Fruit fly (Drosophila melanogaster) whole organism: ENCODE data around the gene CG11349.

Experiments used
- CG8478 ChIP-seq: fragments of >200 bp; optimal IDR thresholded peaks from 2 replicates; lab custom pipeline; 2018; ENCODE audit warnings: inconsistent platforms
- Dll ChIP-seq: fragments of >200 bp; optimal IDR thresholded peaks from 2 replicates; lab custom pipeline; 2017
- EcR ChIP-seq, 2 experiments: fragments of >200 bp; optimal IDR thresholded peaks; 2 replicates each; lab custom pipeline; 2017; ENCODE audit warnings: missing biosample characterization in 2 of 2, missing genetic modification characterization in 2 of 2, missing genetic modification reagents in 2 of 2
- pan ChIP-seq: fragments of >200 bp; optimal IDR thresholded peaks from 2 replicates; lab custom pipeline; 2017
- psq ChIP-seq: fragments of >200 bp; optimal IDR thresholded peaks from 2 replicates; lab custom pipeline; 2017
- usp ChIP-seq: fragments of >200 bp; optimal IDR thresholded peaks from 2 replicates; lab custom pipeline; 2017; ENCODE audit warnings: missing biosample characterization, missing genetic modification characterization, mixed read lengths

CG11349 gene

DNA sequence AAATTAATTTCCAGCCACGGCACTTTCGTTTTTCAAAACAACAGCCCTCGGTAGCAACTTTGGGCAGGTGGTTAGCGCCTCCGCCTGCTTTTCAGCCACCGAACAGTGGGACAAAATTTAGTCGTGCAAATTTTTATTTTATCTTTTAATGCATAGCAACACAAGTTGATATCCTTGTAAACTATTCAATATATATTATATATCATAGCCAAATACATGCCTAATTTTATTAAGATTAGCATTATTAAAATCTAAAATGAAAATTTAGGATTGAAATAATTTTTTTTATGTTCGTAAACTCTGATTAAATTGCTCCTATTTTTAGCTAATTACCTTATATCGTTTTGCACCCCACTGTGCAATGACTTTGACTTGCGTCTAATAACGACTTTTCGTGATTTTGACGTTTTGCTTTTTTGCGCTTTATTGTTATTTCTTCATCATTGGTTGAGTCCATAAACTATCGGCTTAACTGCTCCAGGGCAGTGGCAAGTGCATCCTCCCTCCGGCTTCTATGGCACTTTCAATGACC lies 36.1 kb downstream of the CG11349 start:
- no peak for TF ChIP-seq Dll (lab: Kevin White, UChicago)
- no peak for TF ChIP-seq CG8478 (lab: Kevin White, UChicago)
- TF ChIP-seq usp (GFP tag; lab: Kevin White, UChicago) = no peak
- TF ChIP-seq psq = no peak

DNA sequence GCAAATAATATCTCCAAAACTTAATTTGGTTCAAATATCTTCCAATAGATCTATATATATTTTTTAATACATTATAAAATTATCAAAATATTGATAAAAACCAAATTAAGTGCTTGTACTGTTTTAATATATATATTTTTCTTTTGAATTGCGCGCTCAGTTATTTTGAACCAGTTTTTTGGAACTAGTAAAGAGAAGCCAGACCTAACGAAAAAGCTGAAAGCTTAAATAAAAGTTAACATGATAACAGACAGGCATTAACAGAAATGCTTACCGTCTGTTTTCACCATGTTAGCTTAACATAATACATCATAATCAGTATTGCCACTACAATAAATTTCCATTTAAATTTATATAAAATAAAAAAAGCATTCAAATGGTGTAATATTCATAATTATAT lies 37.4 kb downstream of the CG11349 start:
- no peak for TF ChIP-seq CG8478 (lab: Kevin White, UChicago)
- TF ChIP-seq pan (lab: Kevin White, UChicago) = no peak
- TF ChIP-seq psq = no peak
- no peak for TF ChIP-seq Dll (lab: Kevin White, UChicago)
- TF ChIP-seq usp (GFP tag; lab: Kevin White, UChicago) = no peak
- TF ChIP-seq EcR (GFP tag; optimal IDR thresholded peaks at IDR 0.05; lab: Kevin White, UChicago) = no peak

DNA sequence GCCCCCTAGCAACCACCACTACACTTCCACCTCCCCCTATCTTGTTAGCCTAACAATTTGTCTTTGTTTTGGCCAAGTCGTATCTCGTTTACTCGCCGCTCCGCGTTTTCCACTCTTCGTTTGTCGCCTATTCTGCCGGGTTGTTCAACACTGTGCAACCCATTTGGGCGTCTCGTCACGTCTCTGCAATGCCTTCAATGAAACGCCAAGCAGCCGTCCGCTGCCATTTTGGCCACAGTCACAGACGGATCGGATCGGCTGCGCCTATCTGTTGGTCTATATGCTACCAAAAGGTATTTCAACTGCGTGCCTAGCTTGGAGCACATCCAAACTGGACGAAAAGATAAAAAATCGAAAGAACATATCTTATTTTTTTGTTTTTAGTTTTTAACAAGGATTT lies 43.5 kb downstream of the CG11349 start:
- no peak for TF ChIP-seq pan (lab: Kevin White, UChicago)
- no peak for TF ChIP-seq CG8478 (lab: Kevin White, UChicago)
- TF ChIP-seq psq = no peak
- no peak for TF ChIP-seq EcR (GFP tag; optimal IDR thresholded peaks at IDR 0.05; lab: Kevin White, UChicago)
- no peak for TF ChIP-seq Dll (lab: Kevin White, UChicago)
- TF ChIP-seq usp (GFP tag; lab: Kevin White, UChicago) = no peak

DNA sequence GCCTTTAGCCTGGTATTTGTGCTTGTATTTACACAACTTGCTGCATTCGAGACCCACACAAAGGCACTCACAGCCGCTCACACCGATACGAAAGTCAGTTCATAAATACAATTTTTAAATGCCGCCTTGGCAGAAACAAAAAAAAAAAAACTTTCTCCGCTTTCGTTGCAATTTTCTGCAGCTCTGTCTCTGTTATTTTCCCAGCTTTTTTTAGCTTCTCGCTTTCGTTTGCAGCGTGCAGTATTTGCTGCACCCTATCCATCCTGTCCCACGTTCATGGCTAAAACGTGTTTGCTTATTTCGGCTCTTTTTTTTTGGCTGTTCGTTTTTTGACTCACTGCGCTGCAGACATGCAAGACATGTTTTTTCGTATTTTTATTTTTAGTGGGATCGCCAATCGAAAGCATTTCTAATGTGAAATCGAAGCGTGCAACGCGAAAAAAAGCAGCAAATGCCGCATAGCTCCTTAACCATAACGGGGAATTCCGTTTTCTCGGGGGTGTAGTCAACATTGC lies 46.6 kb downstream of the CG11349 start:
- TF ChIP-seq Dll (lab: Kevin White, UChicago) = no peak

DNA sequence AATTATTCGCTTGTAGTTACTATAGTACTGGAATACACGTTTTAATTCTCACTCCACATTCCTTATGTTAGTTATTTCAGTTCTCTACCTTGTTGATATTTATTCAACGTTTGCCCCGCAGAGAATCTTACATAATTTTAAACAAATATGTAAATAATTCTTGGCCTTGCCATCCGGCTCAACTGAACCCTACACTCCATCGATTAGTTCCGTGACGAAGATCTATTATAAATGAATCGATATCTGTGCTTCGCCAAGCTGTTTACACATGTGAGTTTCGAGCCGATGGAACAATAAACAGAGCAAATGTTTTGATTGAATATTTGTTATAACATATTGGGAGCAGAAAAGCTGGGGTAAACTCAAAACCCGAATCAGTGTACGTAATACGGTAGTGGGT lies 48.9 kb downstream of the CG11349 start:
- TF ChIP-seq usp (GFP tag; lab: Kevin White, UChicago) (no peak), EcR (GFP tag; optimal IDR thresholded peaks at IDR 0.05; lab: Kevin White, UChicago) (no peak), pan (lab: Kevin White, UChicago) (no peak), psq (no peak), CG8478 (lab: Kevin White, UChicago) (no peak), Dll (lab: Kevin White, UChicago) (no peak)
